Fruit fly (Drosophila melanogaster): Measurements from ENCODE around the gene CG11585.

Gene CG11585

DNA sequence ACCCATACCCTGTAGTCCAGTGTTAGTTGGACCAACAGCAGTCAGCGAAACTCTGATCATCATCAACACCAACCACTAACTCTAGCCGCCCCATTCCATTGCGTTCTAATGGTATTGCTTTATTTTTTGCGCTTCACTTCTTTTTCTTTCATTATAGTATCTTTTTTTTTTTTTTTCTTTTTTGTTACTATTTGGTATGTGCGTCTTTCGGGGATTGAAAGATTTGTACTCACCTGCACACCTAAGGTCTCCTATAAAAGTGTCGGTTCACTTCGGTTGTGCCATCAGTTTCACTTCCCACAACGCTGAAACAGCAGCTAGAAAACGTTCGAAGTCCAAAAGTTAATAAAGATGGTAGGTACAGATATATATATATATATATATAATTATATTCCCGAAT, at the start of gene CG11585:
Gene CG11585 (plus strand): TSS at position 301 of the 400 bp plus-strand sequence.
- TF ChIP-seq h (optimal IDR thresholded peaks at IDR 0.05) (no peak), Sin3A (optimal IDR thresholded peaks at IDR 0.05) (no peak), ttk (optimal IDR thresholded peaks at IDR 0.05) (no peak), insv (optimal IDR thresholded peaks at IDR 0.05) (no peak), psq (optimal IDR thresholded peaks at IDR 0.05) (no peak), Myc (optimal IDR thresholded peaks at IDR 0.05) (no peak)

DNA sequence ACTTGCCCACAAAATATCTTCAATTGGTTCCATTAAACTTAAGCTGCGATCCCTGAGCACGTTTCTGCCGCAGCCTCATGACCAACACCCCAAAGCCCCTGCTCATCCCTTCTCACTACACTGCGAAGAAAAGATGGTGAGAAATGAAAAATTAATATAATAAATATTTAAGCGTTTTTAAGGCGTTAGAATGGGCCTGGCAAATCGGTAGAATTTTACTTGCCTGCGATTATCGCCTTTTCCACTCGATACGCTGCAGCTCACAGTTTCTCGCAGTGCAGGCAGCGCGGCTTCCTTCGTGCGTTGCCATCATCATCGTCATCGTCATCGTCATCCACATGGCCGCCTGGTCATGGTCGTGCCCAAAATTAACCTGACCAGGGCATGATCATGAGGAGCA, 41.1 kb upstream of the CG11585 start:
- no peak for TF ChIP-seq Sin3A (optimal IDR thresholded peaks at IDR 0.05)
- no peak for TF ChIP-seq insv (optimal IDR thresholded peaks at IDR 0.05)

DNA sequence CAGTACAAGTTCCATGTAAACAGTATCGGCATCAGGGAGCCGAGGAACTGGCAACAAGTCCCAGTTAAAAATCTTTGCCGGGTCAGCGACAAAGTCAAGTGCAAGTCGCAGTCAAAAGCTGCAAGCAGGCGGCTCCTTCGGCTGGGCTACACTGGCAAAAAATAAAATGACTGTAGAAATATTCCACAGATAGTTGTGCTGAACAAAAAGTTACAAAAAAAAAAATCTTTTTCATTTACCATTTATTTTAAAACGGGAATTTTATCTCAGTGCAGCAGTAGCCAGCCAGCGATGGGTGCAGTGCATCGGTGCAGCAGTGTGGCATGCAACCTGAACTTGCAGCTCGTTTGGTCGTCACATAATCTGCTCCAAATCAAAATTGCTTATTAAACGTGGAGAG, 40.0 kb upstream of the CG11585 start:
- TF ChIP-seq ttk (optimal IDR thresholded peaks at IDR 0.05) (no peak), insv (optimal IDR thresholded peaks at IDR 0.05) (no peak), Sin3A (optimal IDR thresholded peaks at IDR 0.05) (no peak), Myc (optimal IDR thresholded peaks at IDR 0.05) (no peak), psq (optimal IDR thresholded peaks at IDR 0.05) (no peak), h (optimal IDR thresholded peaks at IDR 0.05) (no peak)

DNA sequence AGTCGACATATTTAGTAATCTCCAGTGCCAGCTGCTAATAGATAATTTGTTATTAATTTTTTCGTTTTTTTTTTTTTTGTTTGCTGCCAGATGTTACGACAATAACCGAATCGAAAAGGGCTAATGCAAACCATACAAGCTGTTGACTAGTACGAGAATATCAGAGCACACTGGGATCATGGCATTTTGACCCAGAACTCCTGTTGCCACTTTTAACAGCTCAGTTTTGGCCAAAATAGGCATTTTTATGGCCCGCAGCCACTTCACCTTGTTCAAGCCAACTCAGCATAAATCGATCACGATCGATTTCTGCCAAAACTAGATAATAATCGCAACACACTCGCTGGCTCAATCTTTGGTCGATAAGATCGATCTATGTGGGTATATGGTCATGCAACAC, 37.4 kb upstream of the CG11585 start, which contains the start of gene CG12479:
Gene CG12479 (minus strand): TSS at position 101 of the 400 bp plus-strand sequence.
- no peak for TF ChIP-seq ttk (optimal IDR thresholded peaks at IDR 0.05)
- TF ChIP-seq psq (optimal IDR thresholded peaks at IDR 0.05): no peak
- TF ChIP-seq Sin3A (optimal IDR thresholded peaks at IDR 0.05): no peak
- no peak for TF ChIP-seq insv (optimal IDR thresholded peaks at IDR 0.05)
- no peak for TF ChIP-seq Myc (optimal IDR thresholded peaks at IDR 0.05)
- TF ChIP-seq h (optimal IDR thresholded peaks at IDR 0.05): no peak

DNA sequence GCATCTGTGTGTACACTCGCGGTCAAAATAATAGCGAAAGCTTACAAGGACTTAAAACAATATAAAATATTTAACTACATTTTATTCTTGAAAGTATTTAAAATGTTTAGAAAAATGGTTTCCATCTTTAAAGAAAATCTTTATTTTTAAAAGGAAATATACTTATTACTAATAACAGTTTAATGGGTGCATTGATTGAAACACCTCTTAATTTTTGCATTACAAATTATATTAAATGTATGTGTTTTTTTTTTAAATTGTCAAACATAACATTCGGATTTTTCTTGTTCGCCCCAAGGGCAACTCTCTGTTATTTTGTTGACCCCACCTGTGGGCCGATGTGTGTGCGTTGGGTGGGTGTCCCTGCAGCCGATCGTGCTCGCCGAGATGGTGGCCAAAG, 35.6 kb upstream of the CG11585 start:
- no peak for TF ChIP-seq Myc (optimal IDR thresholded peaks at IDR 0.05)
- TF ChIP-seq psq (optimal IDR thresholded peaks at IDR 0.05): no peak
- no peak for TF ChIP-seq Sin3A (optimal IDR thresholded peaks at IDR 0.05)

DNA sequence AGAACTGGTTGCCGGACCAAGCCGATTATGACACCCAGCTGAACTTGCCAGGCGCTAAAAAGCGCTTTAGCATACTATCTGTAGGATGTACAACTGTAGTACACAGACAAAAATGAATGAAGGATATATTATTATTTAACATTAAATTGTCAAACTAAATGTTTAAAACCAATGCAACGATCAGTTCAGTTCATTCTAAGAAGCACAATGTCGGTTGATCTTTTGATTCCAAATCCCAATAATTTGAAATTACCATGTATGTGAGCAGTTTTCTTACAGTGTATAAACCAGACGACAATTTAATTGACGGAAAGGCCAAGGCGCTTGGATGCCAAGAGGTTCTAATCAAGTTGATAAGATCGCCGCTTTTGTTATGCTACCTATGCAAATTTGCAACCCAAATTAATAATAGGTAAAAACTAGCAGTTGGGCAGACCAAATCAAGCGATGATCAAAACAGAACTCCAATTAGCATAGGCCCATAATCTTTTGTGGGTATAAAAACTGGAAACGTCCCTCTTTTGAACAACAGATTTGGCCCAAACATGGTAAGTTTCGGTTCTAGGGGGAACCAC, 20.2 kb upstream of the CG11585 start, which contains the start of gene CG12480:
Gene CG12480 (plus strand): TSS at position 525 of the 575 bp plus-strand sequence.
- TF ChIP-seq insv (optimal IDR thresholded peaks at IDR 0.05) (no peak), h (optimal IDR thresholded peaks at IDR 0.05) (no peak), Sin3A (optimal IDR thresholded peaks at IDR 0.05) (no peak), psq (optimal IDR thresholded peaks at IDR 0.05) (no peak)

DNA sequence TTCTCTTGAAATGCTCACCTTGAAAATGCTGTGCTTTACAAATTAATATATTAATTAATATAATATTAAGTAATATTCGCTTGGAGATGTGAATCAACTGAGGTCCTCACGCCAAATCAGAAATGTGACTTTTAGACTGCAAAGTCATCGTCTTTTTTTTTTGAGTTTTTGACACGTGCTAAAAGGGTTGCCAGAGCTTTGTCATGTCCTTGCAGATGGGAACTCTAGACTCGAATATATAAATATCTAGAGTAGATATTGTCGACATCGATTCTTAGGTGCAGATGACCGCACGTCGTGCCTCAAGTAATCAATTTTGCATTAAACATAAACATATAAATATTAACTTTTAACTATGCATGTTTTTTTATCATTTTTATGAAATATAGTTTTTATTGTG, 16.8 kb upstream of the CG11585 start, which contains the start of gene betaNACtes1:
Gene betaNACtes1 (minus strand): TSS at position 101 of the 400 bp plus-strand sequence.
- no peak for TF ChIP-seq psq (optimal IDR thresholded peaks at IDR 0.05)
- no peak for TF ChIP-seq h (optimal IDR thresholded peaks at IDR 0.05)
- TF ChIP-seq ttk (optimal IDR thresholded peaks at IDR 0.05): no peak

DNA sequence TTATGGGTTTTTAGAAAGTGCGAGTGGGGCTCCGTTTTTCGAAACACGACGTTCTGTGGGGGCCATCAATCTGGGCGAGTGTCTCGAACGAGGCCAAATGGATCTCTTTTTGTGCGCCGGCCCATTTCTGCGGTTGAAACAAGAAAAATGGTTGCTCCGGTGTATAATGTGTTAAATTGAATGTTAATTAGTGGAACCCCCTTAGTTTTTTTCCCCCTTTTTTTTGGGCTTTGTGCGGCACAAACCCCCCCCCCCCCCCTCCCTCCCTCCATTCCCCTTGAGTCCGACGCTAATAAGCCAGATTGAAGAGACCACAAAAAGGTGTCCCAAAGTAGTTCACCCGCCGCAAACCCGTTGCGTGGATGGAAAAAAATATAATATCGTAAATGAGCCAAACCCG, 15.7 kb upstream of the CG11585 start:
- no peak for TF ChIP-seq ttk (optimal IDR thresholded peaks at IDR 0.05)
- TF ChIP-seq Myc (optimal IDR thresholded peaks at IDR 0.05): no peak

DNA sequence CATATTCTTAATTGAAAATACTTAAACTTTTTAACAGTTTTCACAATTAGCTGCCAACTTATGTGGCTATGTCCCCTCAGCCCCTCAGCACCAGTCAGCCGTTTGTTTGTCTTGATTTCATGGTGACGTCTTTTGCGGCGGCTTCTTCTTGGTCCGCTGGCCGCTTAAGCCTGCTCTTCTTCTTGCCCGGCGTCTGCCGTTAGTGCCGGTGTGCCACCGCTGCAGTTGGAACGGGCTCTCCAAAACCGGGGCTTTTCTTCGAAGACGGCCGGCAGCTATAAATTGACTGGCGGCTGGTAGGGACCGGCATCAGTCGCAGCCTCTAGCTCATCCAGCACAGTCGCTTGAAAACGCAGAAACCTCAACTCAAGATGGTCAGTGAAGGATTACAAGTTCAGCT, 14.9 kb upstream of the CG11585 start, which contains the start of gene CG1368:
Gene CG1368 (plus strand): TSS at position 301 of the 400 bp plus-strand sequence.
- no peak for TF ChIP-seq Myc (optimal IDR thresholded peaks at IDR 0.05)
- no peak for TF ChIP-seq Sin3A (optimal IDR thresholded peaks at IDR 0.05)
- TF ChIP-seq ttk (optimal IDR thresholded peaks at IDR 0.05): no peak
- TF ChIP-seq psq (optimal IDR thresholded peaks at IDR 0.05): no peak

DNA sequence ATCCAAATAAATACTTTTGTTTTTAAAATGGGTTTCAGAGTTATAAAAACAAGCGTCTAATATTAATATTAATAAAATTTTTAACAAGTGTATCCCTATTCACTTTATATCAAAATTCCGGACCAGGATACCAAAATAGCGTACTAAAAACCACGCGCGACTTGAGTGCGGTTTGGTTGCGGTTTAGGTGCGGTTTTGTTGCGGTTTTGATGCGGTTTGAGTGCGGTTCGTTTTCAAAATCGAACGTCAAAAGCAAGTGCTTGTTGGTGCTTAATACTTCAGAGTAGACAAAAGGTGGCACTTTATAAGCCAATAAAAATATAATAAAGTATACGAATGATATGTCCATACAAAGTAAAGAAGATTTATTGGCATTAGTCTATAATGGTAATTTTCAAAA, 13.7 kb upstream of the CG11585 start:
- TF ChIP-seq psq (optimal IDR thresholded peaks at IDR 0.05) (no peak), insv (optimal IDR thresholded peaks at IDR 0.05) (no peak), Myc (optimal IDR thresholded peaks at IDR 0.05) (no peak), ttk (optimal IDR thresholded peaks at IDR 0.05) (no peak), h (optimal IDR thresholded peaks at IDR 0.05) (no peak)

DNA sequence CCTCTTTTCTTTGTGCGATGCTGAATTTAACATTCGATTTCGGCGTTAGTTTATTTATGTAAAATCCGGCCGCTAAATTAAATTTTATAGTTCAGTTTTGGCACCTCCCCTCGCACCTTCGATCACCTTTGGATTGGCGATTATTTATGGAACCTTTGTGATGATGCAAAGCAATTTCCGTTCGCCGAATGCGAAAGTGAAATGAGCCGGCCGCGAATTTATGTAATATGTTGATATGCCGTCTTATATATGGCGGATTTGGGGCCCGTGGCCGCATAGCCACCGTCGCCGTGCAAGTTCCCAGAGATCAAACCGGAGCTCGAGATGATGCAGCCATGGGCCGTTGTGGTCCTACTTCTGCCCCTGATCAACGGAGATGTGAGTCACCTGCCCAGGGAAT, 12.7 kb upstream of the CG11585 start, which contains the start of gene CG11581:
Gene CG11581 (plus strand): TSS at position 301 of the 400 bp plus-strand sequence.
- TF ChIP-seq psq (optimal IDR thresholded peaks at IDR 0.05) (no peak), insv (optimal IDR thresholded peaks at IDR 0.05) (no peak), Myc (optimal IDR thresholded peaks at IDR 0.05) (no peak), Sin3A (optimal IDR thresholded peaks at IDR 0.05) (no peak), h (optimal IDR thresholded peaks at IDR 0.05) (no peak), ttk (optimal IDR thresholded peaks at IDR 0.05) (no peak)

DNA sequence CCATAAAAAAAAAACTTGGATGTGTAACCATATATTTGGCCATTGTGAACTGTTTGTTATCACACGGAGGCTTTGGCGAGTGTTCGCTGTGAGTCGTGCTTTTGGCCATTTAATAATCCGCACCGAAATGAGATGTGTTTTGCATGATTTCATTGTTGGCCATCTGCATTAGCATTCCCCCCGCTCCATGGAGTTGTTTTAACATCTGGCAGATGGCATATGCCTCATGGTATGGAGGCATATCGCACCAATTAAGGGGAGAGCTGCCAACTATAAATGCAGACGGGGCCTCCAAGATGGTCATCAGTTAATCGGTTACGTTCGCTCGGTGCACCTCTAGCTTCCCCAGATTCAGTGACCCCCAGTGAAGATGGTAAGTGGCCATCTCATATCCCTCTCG, 8.6 kb upstream of the CG11585 start, which contains the start of gene CG11584:
Gene CG11584 (plus strand): TSS at position 301 of the 400 bp plus-strand sequence.
- no peak for TF ChIP-seq ttk (optimal IDR thresholded peaks at IDR 0.05)
- TF ChIP-seq h (optimal IDR thresholded peaks at IDR 0.05): no peak
- TF ChIP-seq Sin3A (optimal IDR thresholded peaks at IDR 0.05): no peak
- TF ChIP-seq psq (optimal IDR thresholded peaks at IDR 0.05): no peak
- no peak for TF ChIP-seq insv (optimal IDR thresholded peaks at IDR 0.05)
- no peak for TF ChIP-seq Myc (optimal IDR thresholded peaks at IDR 0.05)

DNA sequence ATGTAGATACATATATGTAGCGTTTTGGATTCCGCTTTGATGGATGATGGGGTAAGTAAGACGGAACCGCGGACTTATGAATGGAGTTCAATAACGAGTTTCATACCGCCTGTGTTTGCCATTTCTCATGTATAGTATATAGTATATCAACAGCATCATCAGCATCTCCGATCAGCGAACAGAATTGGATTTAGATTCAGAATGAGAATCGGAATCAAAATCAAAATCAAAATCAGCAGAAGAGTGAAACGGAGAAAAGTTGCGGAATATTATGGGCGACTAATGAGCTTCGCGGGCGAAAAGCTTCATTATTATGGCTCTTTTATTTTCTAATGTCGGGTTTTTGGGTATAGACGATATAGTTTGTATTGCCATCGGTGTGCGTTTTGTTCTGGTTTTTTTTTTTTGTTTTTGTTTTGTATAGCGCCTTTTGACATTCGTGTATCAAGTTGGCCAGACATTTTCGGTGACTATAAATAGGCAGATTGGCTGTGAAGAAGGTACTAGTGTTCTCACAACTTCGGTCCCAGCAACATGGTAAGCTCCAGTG, 5.2 kb upstream of the CG11585 start, which contains the start of gene CG32603:
Gene CG32603 (plus strand): TSS at position 500 of the 550 bp plus-strand sequence.
- no peak for TF ChIP-seq insv (optimal IDR thresholded peaks at IDR 0.05)
- no peak for TF ChIP-seq ttk (optimal IDR thresholded peaks at IDR 0.05)
- TF ChIP-seq psq (optimal IDR thresholded peaks at IDR 0.05): no peak
- TF ChIP-seq h (optimal IDR thresholded peaks at IDR 0.05): no peak
- no peak for TF ChIP-seq Myc (optimal IDR thresholded peaks at IDR 0.05)
- no peak for TF ChIP-seq Sin3A (optimal IDR thresholded peaks at IDR 0.05)

Measured in Kc167 (cell line).